Fruit fly (Drosophila melanogaster): ENCODE results near the gene Sol1.

Gene Sol1

DNA sequence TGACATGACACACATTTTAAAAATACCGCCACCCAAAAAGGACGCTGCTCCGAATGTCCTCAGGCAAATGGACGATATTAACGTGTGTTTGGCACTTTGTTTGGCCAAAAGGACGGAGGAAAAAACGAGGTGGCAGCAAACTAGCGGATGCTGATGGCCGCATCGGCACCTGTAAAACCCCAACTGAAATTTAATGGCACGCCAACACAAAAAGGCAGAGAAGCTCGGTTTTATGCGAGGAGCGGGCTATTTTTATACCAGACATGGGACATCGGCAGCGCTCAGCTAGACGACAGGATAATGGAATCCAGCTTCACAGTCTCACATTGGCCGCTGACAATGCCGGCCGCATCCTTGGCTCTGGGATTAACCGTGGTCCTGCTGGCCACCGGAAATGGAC, at the start of gene Sol1:
Sol1 (plus strand) TSS at position 301 of the 400 bp plus-strand sequence.
- no peak for TF ChIP-seq psq (optimal IDR thresholded peaks at IDR 0.05)
- no peak for TF ChIP-seq CG8478 (optimal IDR thresholded peaks at IDR 0.05)
- no peak for TF ChIP-seq pan (optimal IDR thresholded peaks at IDR 0.05)

dm6 chr3R:12341374-12341773, 44.7 kb upstream of the Sol1 start, which contains the start of gene Sgsf:
Sgsf (plus strand) TSS chr3R:12341674.
- TF ChIP-seq psq (optimal IDR thresholded peaks at IDR 0.05) (no peak), pan (optimal IDR thresholded peaks at IDR 0.05) (no peak), CG8478 (optimal IDR thresholded peaks at IDR 0.05) (no peak), EcR (GFP tag; optimal IDR thresholded peaks at IDR 0.05) (no peak), Dll (optimal IDR thresholded peaks at IDR 0.05) (no peak), usp (GFP tag; optimal IDR thresholded peaks at IDR 0.05) (no peak)

DNA sequence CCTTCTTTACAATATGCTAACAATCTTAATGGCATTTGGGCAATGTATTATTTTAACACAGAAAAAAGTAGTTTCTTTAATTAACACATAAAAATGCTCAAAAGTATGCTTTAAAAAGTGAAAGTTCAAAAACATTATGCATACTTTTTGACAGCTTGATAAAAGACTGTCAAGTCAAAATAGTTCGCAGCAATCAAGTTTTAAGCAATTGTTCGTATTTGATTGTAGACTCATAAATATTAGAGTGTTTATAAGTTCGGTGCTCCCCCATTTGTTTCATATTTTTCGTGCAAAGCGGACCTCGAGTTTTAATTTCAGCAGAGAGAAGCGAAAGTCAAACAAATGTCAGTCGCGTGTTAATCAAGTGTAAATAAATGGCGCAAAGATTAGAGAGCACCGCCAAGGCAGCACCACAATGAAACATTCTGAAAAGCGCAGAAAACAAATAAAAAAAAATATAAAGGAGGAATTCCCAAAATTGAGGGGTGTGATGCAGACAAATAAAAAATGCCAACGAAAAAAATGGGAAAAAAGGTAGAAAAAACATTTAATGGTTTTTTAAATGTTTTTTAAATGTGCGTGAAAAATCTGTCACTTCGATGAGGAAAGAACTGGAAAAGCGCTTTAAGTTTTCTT, 41.0 kb upstream of the Sol1 start:
- TF ChIP-seq psq (optimal IDR thresholded peaks at IDR 0.05) (no peak), usp (GFP tag; optimal IDR thresholded peaks at IDR 0.05) (no peak), EcR (GFP tag; optimal IDR thresholded peaks at IDR 0.05) (no peak), CG8478 (optimal IDR thresholded peaks at IDR 0.05) (no peak), pan (optimal IDR thresholded peaks at IDR 0.05) (no peak), Dll (optimal IDR thresholded peaks at IDR 0.05) (no peak)

- TF ChIP-seq Dll (optimal IDR thresholded peaks at IDR 0.05), result no peak
- no peak for TF ChIP-seq usp (GFP tag; optimal IDR thresholded peaks at IDR 0.05)
- no peak for TF ChIP-seq EcR (GFP tag; optimal IDR thresholded peaks at IDR 0.05)
- TF ChIP-seq CG8478 (optimal IDR thresholded peaks at IDR 0.05), result no peak
- TF ChIP-seq psq (optimal IDR thresholded peaks at IDR 0.05), result no peak
- no peak for TF ChIP-seq pan (optimal IDR thresholded peaks at IDR 0.05)
These were observed 40.1 kb upstream of the Sol1 start for dm6 chr3R:12345989-12346388.

dm6 chr3R:12347659-12348058, 38.4 kb upstream of the Sol1 start:
- TF ChIP-seq EcR (GFP tag; optimal IDR thresholded peaks at IDR 0.05) (no peak), psq (optimal IDR thresholded peaks at IDR 0.05) (no peak), Dll (optimal IDR thresholded peaks at IDR 0.05) (no peak), pan (optimal IDR thresholded peaks at IDR 0.05) (no peak)

dm6 chr3R:12350497-12350896, 35.6 kb upstream of the Sol1 start, which contains the start of gene CG10038:
CG10038 (minus strand) TSS chr3R:12350644.
- TF ChIP-seq pan (optimal IDR thresholded peaks at IDR 0.05) (no peak), EcR (GFP tag; optimal IDR thresholded peaks at IDR 0.05) (no peak), psq (optimal IDR thresholded peaks at IDR 0.05) (no peak), CG8478 (optimal IDR thresholded peaks at IDR 0.05) (no peak), Dll (optimal IDR thresholded peaks at IDR 0.05) (no peak), usp (GFP tag; optimal IDR thresholded peaks at IDR 0.05) (no peak)

DNA sequence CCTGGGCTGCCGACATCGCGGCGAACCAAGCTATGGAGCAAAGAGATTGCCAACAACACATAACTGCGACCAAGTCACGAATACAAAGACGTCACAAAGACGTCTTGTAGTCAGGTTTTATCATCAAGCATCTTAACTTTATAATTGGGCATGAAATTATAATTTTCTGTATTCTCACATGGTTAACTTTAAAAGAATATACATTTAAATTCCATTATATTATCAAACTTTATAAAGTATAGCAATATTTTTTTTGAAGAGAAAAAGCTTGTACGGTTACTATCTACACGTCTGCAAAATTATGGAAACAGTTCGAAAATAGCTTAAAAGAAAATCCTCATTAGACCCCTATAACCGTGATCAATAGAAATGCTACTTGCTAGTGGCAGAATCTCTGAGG, 34.0 kb upstream of the Sol1 start, which contains the start of gene CG10041:
CG10041 (minus strand) TSS at position 101 of the 400 bp plus-strand sequence.
- TF ChIP-seq CG8478 (optimal IDR thresholded peaks at IDR 0.05), result no peak
- TF ChIP-seq psq (optimal IDR thresholded peaks at IDR 0.05), result no peak
- TF ChIP-seq Dll (optimal IDR thresholded peaks at IDR 0.05), result no peak
- no peak for TF ChIP-seq pan (optimal IDR thresholded peaks at IDR 0.05)

DNA sequence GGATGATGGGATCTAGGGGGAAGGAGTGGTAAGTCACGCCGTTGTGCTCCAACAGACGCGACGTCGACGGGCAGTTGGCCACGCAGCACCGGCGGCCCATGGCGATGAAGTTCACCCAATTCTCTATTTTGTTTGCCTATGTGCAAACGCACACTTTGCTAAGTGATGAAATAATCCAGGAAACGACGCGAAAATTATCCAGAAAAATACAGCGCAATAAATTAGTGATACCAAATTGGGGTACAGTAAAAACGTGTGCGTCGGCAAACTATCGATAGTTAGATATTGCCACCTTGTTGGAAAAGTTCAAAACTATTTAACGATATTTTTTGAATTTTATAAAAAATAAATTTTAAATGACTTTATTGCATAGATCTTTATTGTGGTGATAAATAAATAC, 30.0 kb upstream of the Sol1 start, which contains the start of gene MBD-R2:
MBD-R2 (minus strand) TSS at position 222 of the 400 bp plus-strand sequence.
- no peak for TF ChIP-seq EcR (GFP tag; optimal IDR thresholded peaks at IDR 0.05)
- TF ChIP-seq CG8478 (optimal IDR thresholded peaks at IDR 0.05), result no peak
- TF ChIP-seq usp (GFP tag; optimal IDR thresholded peaks at IDR 0.05), result no peak
- no peak for TF ChIP-seq pan (optimal IDR thresholded peaks at IDR 0.05)

DNA sequence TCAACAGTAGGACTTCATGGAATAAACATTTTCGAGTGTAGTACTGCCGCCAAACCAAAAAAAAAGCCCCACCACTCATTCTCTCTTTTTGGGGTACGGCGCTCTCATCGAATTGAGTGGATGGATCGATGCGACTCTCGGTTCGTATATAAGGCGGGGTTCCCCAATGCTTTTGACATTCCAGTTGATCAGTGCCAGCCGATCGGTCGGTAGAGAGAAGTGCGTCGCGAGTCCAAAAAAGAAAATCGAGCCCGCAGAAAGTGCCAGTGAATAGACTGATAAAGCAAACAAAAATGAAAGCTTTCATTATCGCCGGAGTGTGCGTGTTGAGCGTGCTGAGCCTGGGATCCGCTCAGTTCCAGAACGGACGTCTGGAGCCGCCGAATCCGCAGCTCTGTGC, 26.2 kb upstream of the Sol1 start, which contains the start of gene CG4115:
CG4115 (plus strand) TSS at position 172 of the 400 bp plus-strand sequence.
- TF ChIP-seq EcR (GFP tag; optimal IDR thresholded peaks at IDR 0.05) (no peak), pan (optimal IDR thresholded peaks at IDR 0.05) (no peak), psq (optimal IDR thresholded peaks at IDR 0.05) (no peak), Dll (optimal IDR thresholded peaks at IDR 0.05) (no peak), CG8478 (optimal IDR thresholded peaks at IDR 0.05) (no peak), usp (GFP tag; optimal IDR thresholded peaks at IDR 0.05) (no peak)

- TF ChIP-seq Dll (optimal IDR thresholded peaks at IDR 0.05) (no peak), EcR (GFP tag; optimal IDR thresholded peaks at IDR 0.05) (no peak), psq (optimal IDR thresholded peaks at IDR 0.05) (no peak), pan (optimal IDR thresholded peaks at IDR 0.05) (no peak), usp (GFP tag; optimal IDR thresholded peaks at IDR 0.05) (no peak), CG8478 (optimal IDR thresholded peaks at IDR 0.05) (no peak)
These were observed 24.0 kb upstream of the Sol1 start for dm6 chr3R:12361962-12362497.

DNA sequence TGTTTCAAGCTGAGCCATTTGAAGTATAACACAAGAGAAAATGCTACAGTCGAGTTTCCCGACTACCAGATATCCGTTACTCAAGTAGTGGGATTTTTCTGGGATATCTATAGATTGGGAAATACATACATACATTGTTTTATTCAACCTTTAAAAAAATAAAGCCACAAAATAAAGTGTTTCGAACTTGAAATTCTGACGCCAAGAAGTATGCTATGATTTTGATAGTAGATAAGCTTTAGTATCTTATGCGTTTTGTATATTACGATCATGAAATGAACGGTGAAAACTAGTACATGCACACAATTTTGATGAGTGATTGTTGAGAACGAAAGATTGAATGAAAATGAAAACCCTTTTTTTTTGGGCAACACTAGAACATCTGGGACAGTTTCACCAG, 22.5 kb upstream of the Sol1 start:
- TF ChIP-seq pan (optimal IDR thresholded peaks at IDR 0.05) (no peak), EcR (GFP tag; optimal IDR thresholded peaks at IDR 0.05) (no peak), Dll (optimal IDR thresholded peaks at IDR 0.05) (no peak), usp (GFP tag; optimal IDR thresholded peaks at IDR 0.05) (no peak), psq (optimal IDR thresholded peaks at IDR 0.05) (no peak), CG8478 (optimal IDR thresholded peaks at IDR 0.05) (no peak)

DNA sequence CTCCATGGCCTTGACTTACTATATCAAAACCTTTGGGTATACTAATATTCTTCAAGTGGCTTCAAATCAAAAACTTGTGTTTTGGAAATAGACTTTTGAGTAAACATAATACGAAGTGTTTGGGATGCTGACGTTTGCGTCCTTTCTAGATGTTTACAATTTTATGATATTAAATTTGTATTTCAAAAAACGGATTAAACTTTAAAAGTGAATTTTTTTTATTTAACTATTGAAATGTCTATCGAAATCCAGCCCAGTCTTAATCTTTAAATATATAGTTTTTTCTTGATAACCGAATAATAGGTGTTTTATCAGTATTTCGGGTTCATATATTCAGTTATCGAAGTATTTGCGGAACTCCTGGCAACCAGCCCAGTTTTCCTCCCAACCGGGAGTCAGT, 21.5 kb upstream of the Sol1 start, which contains the start of gene Tim17a1:
Tim17a1 (minus strand) TSS at position 101 of the 400 bp plus-strand sequence.
- TF ChIP-seq usp (GFP tag; optimal IDR thresholded peaks at IDR 0.05), result no peak
- TF ChIP-seq psq (optimal IDR thresholded peaks at IDR 0.05), result no peak
- TF ChIP-seq CG8478 (optimal IDR thresholded peaks at IDR 0.05), result no peak
- TF ChIP-seq pan (optimal IDR thresholded peaks at IDR 0.05), result no peak
- no peak for TF ChIP-seq Dll (optimal IDR thresholded peaks at IDR 0.05)
- no peak for TF ChIP-seq EcR (GFP tag; optimal IDR thresholded peaks at IDR 0.05)
